Worm (Caenorhabditis elegans) whole organism, early embryonic: ENCODE results near the gene clec-121.

ENCODE experiments used
- B0310.2 ChIP-seq: sonication (generic microtip); optimal IDR thresholded peaks from 2 replicates; lab custom pipeline; 2016; ENCODE audit warnings: mild to moderate bottlenecking, missing genetic modification characterization, missing compliant biosample characterization
- F13C5.2 ChIP-seq: sonication (generic microtip); optimal IDR thresholded peaks from 2 replicates; lab custom pipeline; 2017; ENCODE audit warnings: mild to moderate bottlenecking, missing genetic modification characterization, inconsistent platforms, missing compliant biosample characterization
- aly-1 ChIP-seq: sonication (generic microtip); optimal IDR thresholded peaks from 2 replicates; lab custom pipeline; 2016; ENCODE audit warnings: missing genetic modification characterization, missing compliant biosample characterization
- ama-1 ChIP-seq: fragments of 150-350 bp; optimal IDR thresholded peaks from 2 replicates; lab custom pipeline; 2014
- ceh-13 ChIP-seq: fragments of 200-800 bp; sonication (Bioruptor generic); optimal IDR thresholded peaks from 2 replicates; lab custom pipeline; 2018; ENCODE audit warnings: mild to moderate bottlenecking, missing genetic modification characterization, missing compliant biosample characterization
- ceh-36 ChIP-seq: sonication (generic microtip); optimal IDR thresholded peaks from 2 replicates; lab custom pipeline; 2016; ENCODE audit warnings: missing genetic modification characterization, inconsistent platforms, missing compliant biosample characterization
- ets-7 ChIP-seq: sonication (generic microtip); optimal IDR thresholded peaks from 2 replicates; lab custom pipeline; 2016; ENCODE audit warnings: missing genotype, missing genetic modification characterization, missing compliant biosample characterization
- flt-1 ChIP-seq: fragments of 200-800 bp; sonication (Bioruptor generic); IDR thresholded peaks from 2 replicates; pipeline ENCODE4 v1.3.6; 2022; ENCODE audit warnings: missing genetic modification characterization, missing compliant biosample characterization
- hmbx-1 ChIP-seq: sonication (generic microtip); optimal IDR thresholded peaks from 2 replicates; lab custom pipeline; 2016; ENCODE audit warnings: mild to moderate bottlenecking, missing genetic modification characterization, missing compliant biosample characterization
- hmg-4 ChIP-seq: fragments of 200-800 bp; sonication (Bioruptor generic); optimal IDR thresholded peaks from 2 replicates; lab custom pipeline; 2018; ENCODE audit warnings: mild to moderate bottlenecking, missing genetic modification characterization, missing compliant biosample characterization
- hnd-1 ChIP-seq: sonication (generic microtip); optimal IDR thresholded peaks from 2 replicates; lab custom pipeline; 2016; ENCODE audit warnings: missing genetic modification characterization, missing compliant biosample characterization
- pes-1 ChIP-seq: fragments of 200-800 bp; sonication (Bioruptor generic); IDR thresholded peaks from 2 replicates; pipeline ENCODE4 v1.3.6; 2022; ENCODE audit warnings: missing genetic modification reagents, missing genetic modification characterization, missing compliant biosample characterization
- scrt-1 ChIP-seq: fragments of 200-800 bp; sonication (Bioruptor generic); IDR thresholded peaks from 2 replicates; pipeline ENCODE4 v1.3.6; 2022; ENCODE audit warnings: missing genetic modification characterization, missing compliant biosample characterization
- sea-1 ChIP-seq: fragments of 200-800 bp; sonication (Bioruptor generic); conservative IDR thresholded peaks from 2 replicates; pipeline ENCODE4 v1.3.6; 2022; ENCODE audit warnings: missing genetic modification characterization, missing compliant biosample characterization
- tbx-11 ChIP-seq: fragments of 200-800 bp; sonication (Bioruptor generic); IDR thresholded peaks from 2 replicates; pipeline ENCODE4 v1.3.6; 2022; ENCODE audit warnings: missing genetic modification characterization, missing compliant biosample characterization
- tbx-37 ChIP-seq: fragments of 200-800 bp; sonication (Bioruptor generic); conservative IDR thresholded peaks from 2 replicates; pipeline ENCODE4 v1.3.6; 2022; ENCODE audit warnings: missing genetic modification reagents, missing genetic modification characterization, missing compliant biosample characterization
- tra-4 ChIP-seq: sonication (generic microtip); optimal IDR thresholded peaks from 2 replicates; lab custom pipeline; 2017; ENCODE audit warnings: missing genetic modification characterization, missing compliant biosample characterization

clec-121 gene

ce11 chrII:3096857-3097256, 5.3 kb upstream of the clec-121 start, which contains the start of gene Y25C1A.14:
Gene Y25C1A.14 (minus strand): TSS chrII:3096957.
- TF ChIP-seq ceh-13 (GFP tag; lab: Kevin White, UChicago) (no peak), flt-1 (GFP tag; lab: Robert Waterston, UW) (no peak), hmg-4 (GFP tag; lab: Kevin White, UChicago) (no peak), tbx-11 (GFP tag; lab: Robert Waterston, UW) (no peak), hnd-1 (tag; lab: Kevin White, UChicago) (no peak), tbx-37 (GFP tag; lab: Robert Waterston, UW) (no peak)

DNA sequence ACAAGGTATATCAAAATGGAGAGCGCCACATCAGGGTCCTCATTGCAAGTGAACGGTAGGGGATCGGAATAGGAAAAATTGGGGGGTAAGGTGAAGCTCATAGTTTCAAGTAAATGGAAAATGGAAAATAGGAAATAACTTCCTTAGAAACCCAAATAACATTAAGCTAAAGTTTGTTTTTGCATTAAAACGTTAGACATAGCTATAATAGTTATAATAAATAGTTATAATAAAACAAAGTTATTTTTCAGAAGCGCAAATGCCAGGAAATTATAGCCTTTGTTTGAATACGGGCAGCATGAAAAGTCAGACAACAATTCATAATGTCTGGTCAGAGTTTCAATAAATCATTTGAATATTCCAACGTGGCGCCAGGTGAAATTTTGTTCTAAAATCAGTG, 1.6 kb upstream of the clec-121 start, which contains the start of gene srg-24:
Gene srg-24, minus strand, starts transcription at position 101 of the 400 bp plus-strand sequence.
- TF ChIP-seq ceh-13 (GFP tag; lab: Kevin White, UChicago) (no peak), hmg-4 (GFP tag; lab: Kevin White, UChicago) (no peak), ama-1 (lab: Kevin White, UChicago) (no peak), tbx-37 (GFP tag; lab: Robert Waterston, UW) (no peak), tbx-11 (GFP tag; lab: Robert Waterston, UW) (no peak), B0310.2 (tag; lab: Kevin White, UChicago) (no peak), aly-1 (tag; lab: Kevin White, UChicago) (no peak), hnd-1 (tag; lab: Kevin White, UChicago) (no peak), sea-1 (GFP tag; lab: Robert Waterston, UW) (no peak), F13C5.2 (tag; lab: Kevin White, UChicago) (no peak), tra-4 (tag; lab: Kevin White, UChicago) (no peak), ceh-36 (tag; lab: Kevin White, UChicago) (no peak), ets-7 (tag; lab: Kevin White, UChicago) (no peak), pes-1 (GFP tag; lab: Robert Waterston, UW) (no peak), flt-1 (GFP tag; lab: Robert Waterston, UW) (no peak)

- TF ChIP-seq ama-1 (lab: Kevin White, UChicago) (no peak), B0310.2 (tag; lab: Kevin White, UChicago) (no peak), tbx-11 (GFP tag; lab: Robert Waterston, UW) (no peak), ceh-13 (GFP tag; lab: Kevin White, UChicago) (no peak), tbx-37 (GFP tag; lab: Robert Waterston, UW) (no peak), hmbx-1 (tag; lab: Kevin White, UChicago) (no peak), ceh-36 (tag; lab: Kevin White, UChicago) (no peak), hmg-4 (GFP tag; lab: Kevin White, UChicago) (no peak), pes-1 (GFP tag; lab: Robert Waterston, UW) (no peak), scrt-1 (GFP tag; lab: Robert Waterston, UW) (no peak), aly-1 (tag; lab: Kevin White, UChicago) (no peak), tra-4 (tag; lab: Kevin White, UChicago) (no peak), F13C5.2 (tag; lab: Kevin White, UChicago) (no peak), hnd-1 (tag; lab: Kevin White, UChicago) (no peak), sea-1 (GFP tag; lab: Robert Waterston, UW) (no peak), ets-7 (tag; lab: Kevin White, UChicago) (no peak), flt-1 (GFP tag; lab: Robert Waterston, UW) (no peak)
These were observed 3.6 kb downstream of the clec-121 start, which contains the start of gene clec-122 for ce11 chrII:3105765-3106164. Gene clec-122 (plus strand): TSS chrII:3106065.

ce11 chrII:3108101-3108500, 6.0 kb downstream of the clec-121 start:
- no peak for TF ChIP-seq ama-1 (lab: Kevin White, UChicago)
- no peak for TF ChIP-seq ceh-13 (GFP tag; lab: Kevin White, UChicago)
- no peak for TF ChIP-seq tbx-11 (GFP tag; lab: Robert Waterston, UW)
- no peak for TF ChIP-seq pes-1 (GFP tag; lab: Robert Waterston, UW)
- no peak for TF ChIP-seq ets-7 (tag; lab: Kevin White, UChicago)
- no peak for TF ChIP-seq hnd-1 (tag; lab: Kevin White, UChicago)
- TF ChIP-seq ceh-36 (tag; lab: Kevin White, UChicago) = no peak
- TF ChIP-seq tbx-37 (GFP tag; lab: Robert Waterston, UW) = no peak
- TF ChIP-seq sea-1 (GFP tag; lab: Robert Waterston, UW) = no peak
- no peak for TF ChIP-seq scrt-1 (GFP tag; lab: Robert Waterston, UW)
- no peak for TF ChIP-seq F13C5.2 (tag; lab: Kevin White, UChicago)
- TF ChIP-seq B0310.2 (tag; lab: Kevin White, UChicago) = no peak
- TF ChIP-seq flt-1 (GFP tag; lab: Robert Waterston, UW) = no peak
- TF ChIP-seq hmg-4 (GFP tag; lab: Kevin White, UChicago) = no peak
- TF ChIP-seq hmbx-1 (tag; lab: Kevin White, UChicago) = no peak

DNA sequence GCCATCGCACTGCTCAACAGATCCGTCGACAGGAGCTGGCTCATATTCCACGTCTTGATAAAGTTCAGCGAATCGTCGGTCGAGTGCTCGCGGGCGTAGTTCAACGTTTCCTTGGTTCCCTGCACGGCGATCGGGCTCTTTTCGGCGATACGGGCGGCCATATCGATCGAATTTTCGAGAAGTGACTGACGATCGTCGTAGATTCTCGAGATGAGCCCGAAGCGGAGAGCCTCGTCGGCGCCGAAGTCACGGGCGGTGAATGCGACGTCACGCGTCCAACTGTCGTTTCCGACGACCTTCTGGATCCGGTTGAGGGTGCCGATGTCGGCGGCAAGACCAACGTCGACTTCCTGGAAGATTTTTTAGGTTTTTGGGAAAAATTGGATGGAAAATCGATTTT, 7.4 kb downstream of the clec-121 start:
- TF ChIP-seq ceh-13 (GFP tag; lab: Kevin White, UChicago) (no peak), ceh-36 (tag; lab: Kevin White, UChicago) (no peak), flt-1 (GFP tag; lab: Robert Waterston, UW) (no peak), hmbx-1 (tag; lab: Kevin White, UChicago) (no peak), B0310.2 (tag; lab: Kevin White, UChicago) (no peak), pes-1 (GFP tag; lab: Robert Waterston, UW) (no peak), aly-1 (tag; lab: Kevin White, UChicago) (no peak), F13C5.2 (tag; lab: Kevin White, UChicago) (no peak), scrt-1 (GFP tag; lab: Robert Waterston, UW) (no peak), tra-4 (tag; lab: Kevin White, UChicago) (no peak), tbx-37 (GFP tag; lab: Robert Waterston, UW) (no peak), ets-7 (tag; lab: Kevin White, UChicago) (no peak), ama-1 (lab: Kevin White, UChicago) (no peak)

DNA sequence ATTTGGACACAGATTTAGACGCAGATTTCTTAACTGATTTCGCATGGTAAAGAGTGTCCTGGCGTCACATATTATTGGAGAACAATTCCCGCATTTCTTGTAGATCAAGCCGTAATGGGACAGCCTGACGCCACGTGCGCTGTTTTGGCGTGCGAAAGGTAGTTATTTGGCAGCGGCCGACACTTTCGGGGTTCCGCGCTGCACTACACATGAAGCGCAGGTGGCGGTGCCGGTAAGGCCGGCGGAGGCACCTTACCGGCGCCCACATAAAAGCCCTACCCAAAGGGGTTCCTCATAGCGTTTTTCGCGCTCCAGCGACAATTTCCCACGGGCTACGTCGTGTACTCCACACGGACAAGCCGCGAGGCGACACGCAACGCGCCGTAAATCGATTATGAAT, 8.0 kb downstream of the clec-121 start:
- TF ChIP-seq flt-1 (GFP tag; lab: Robert Waterston, UW) (no peak), ets-7 (tag; lab: Kevin White, UChicago) (no peak), ama-1 (lab: Kevin White, UChicago) (no peak), pes-1 (GFP tag; lab: Robert Waterston, UW) (no peak), scrt-1 (GFP tag; lab: Robert Waterston, UW) (no peak), F13C5.2 (tag; lab: Kevin White, UChicago) (no peak), tbx-11 (GFP tag; lab: Robert Waterston, UW) (no peak), tbx-37 (GFP tag; lab: Robert Waterston, UW) (no peak), hmg-4 (GFP tag; lab: Kevin White, UChicago) (no peak), hnd-1 (tag; lab: Kevin White, UChicago) (no peak), aly-1 (tag; lab: Kevin White, UChicago) (no peak)
